Worm (Caenorhabditis elegans) whole organism, early embryonic: ENCODE data around the gene irld-18.

Experiments used
- aly-1 ChIP-seq: sonication (generic microtip); optimal IDR thresholded peaks from 2 replicates; lab custom pipeline; 2016; ENCODE audit warnings: missing genetic modification characterization, missing compliant biosample characterization
- ama-1 ChIP-seq: fragments of 150-350 bp; optimal IDR thresholded peaks from 2 replicates; lab custom pipeline; 2014
- ceh-13 ChIP-seq: fragments of 200-800 bp; sonication (Bioruptor generic); optimal IDR thresholded peaks from 2 replicates; lab custom pipeline; 2018; ENCODE audit warnings: mild to moderate bottlenecking, missing genetic modification characterization, missing compliant biosample characterization
- flt-1 ChIP-seq: fragments of 200-800 bp; sonication (Bioruptor generic); IDR thresholded peaks from 2 replicates; pipeline ENCODE4 v1.3.6; 2022; ENCODE audit warnings: missing genetic modification characterization, missing compliant biosample characterization
- hmg-4 ChIP-seq: fragments of 200-800 bp; sonication (Bioruptor generic); optimal IDR thresholded peaks from 2 replicates; lab custom pipeline; 2018; ENCODE audit warnings: mild to moderate bottlenecking, missing genetic modification characterization, missing compliant biosample characterization
- hnd-1 ChIP-seq: sonication (generic microtip); optimal IDR thresholded peaks from 2 replicates; lab custom pipeline; 2016; ENCODE audit warnings: missing genetic modification characterization, missing compliant biosample characterization
- pes-1 ChIP-seq: fragments of 200-800 bp; sonication (Bioruptor generic); IDR thresholded peaks from 2 replicates; pipeline ENCODE4 v1.3.6; 2022; ENCODE audit warnings: missing genetic modification reagents, missing genetic modification characterization, missing compliant biosample characterization
- sea-1 ChIP-seq: fragments of 200-800 bp; sonication (Bioruptor generic); conservative IDR thresholded peaks from 2 replicates; pipeline ENCODE4 v1.3.6; 2022; ENCODE audit warnings: missing genetic modification characterization, missing compliant biosample characterization
- tbx-11 ChIP-seq: fragments of 200-800 bp; sonication (Bioruptor generic); IDR thresholded peaks from 2 replicates; pipeline ENCODE4 v1.3.6; 2022; ENCODE audit warnings: missing genetic modification characterization, missing compliant biosample characterization
- tbx-37 ChIP-seq: fragments of 200-800 bp; sonication (Bioruptor generic); conservative IDR thresholded peaks from 2 replicates; pipeline ENCODE4 v1.3.6; 2022; ENCODE audit warnings: missing genetic modification reagents, missing genetic modification characterization, missing compliant biosample characterization
- tra-4 ChIP-seq: sonication (generic microtip); optimal IDR thresholded peaks from 2 replicates; lab custom pipeline; 2017; ENCODE audit warnings: missing genetic modification characterization, missing compliant biosample characterization

- no peak for TF ChIP-seq sea-1 (GFP tag; lab: Robert Waterston, UW)
- no peak for TF ChIP-seq ama-1
- TF ChIP-seq ceh-13 = no peak
- TF ChIP-seq pes-1 (GFP tag; lab: Robert Waterston, UW) = no peak
- no peak for TF ChIP-seq tra-4 (tag; lab: Kevin White, UChicago)
- TF ChIP-seq hnd-1 (tag; lab: Kevin White, UChicago) = no peak
- TF ChIP-seq flt-1 (GFP tag; lab: Robert Waterston, UW) = no peak
- no peak for TF ChIP-seq tbx-37 (GFP tag; lab: Robert Waterston, UW)
- TF ChIP-seq aly-1 (tag; lab: Kevin White, UChicago) = no peak
- no peak for TF ChIP-seq hmg-4 (GFP tag; lab: Kevin White, UChicago)
- no peak for TF ChIP-seq tbx-11 (GFP tag; lab: Robert Waterston, UW)
Observed at ce11 chrIV:14565062-14565461, 15.8 kb downstream of the irld-18 start, which contains the start of gene Y57G11B.2.
